Fruit fly (Drosophila melanogaster) whole organism, embryonic: ENCODE data around the gene HemK2.
A peak's percentile ranks its signal among the peaks of the same experiment; 100 is the strongest.

Experiments used
- Ada2b ChIP-seq: fragments of 200-800 bp; sonication (Bioruptor generic); IDR thresholded peaks from 2 replicates; pipeline ENCODE4 v1.3.6; 2022; ENCODE audit warnings: missing biosample characterization, missing genetic modification characterization
- B-H2 ChIP-seq: fragments of 200-800 bp; sonication (Bioruptor generic); optimal IDR thresholded peaks from 2 replicates; lab custom pipeline; 2018; ENCODE audit warnings: missing biosample characterization, mild to moderate bottlenecking, missing genetic modification characterization
- CG10147 ChIP-seq: fragments of 200-800 bp; sonication (Bioruptor generic); optimal IDR thresholded peaks from 2 replicates; lab custom pipeline; 2019; ENCODE audit warnings: missing biosample characterization, mild to moderate bottlenecking, missing genetic modification characterization, moderate library complexity
- CG10431 ChIP-seq: fragments of 200-800 bp; sonication (Bioruptor generic); optimal IDR thresholded peaks from 3 replicates; lab custom pipeline; 2018; ENCODE audit warnings: missing biosample characterization, mild to moderate bottlenecking, missing genetic modification characterization
- CG12071 ChIP-seq: fragments of 200-800 bp; sonication (Bioruptor generic); optimal IDR thresholded peaks from 3 replicates; lab custom pipeline; 2018; ENCODE audit warnings: missing biosample characterization, mild to moderate bottlenecking, missing genetic modification characterization
- CG13287 ChIP-seq: fragments of 200-800 bp; sonication (Bioruptor generic); IDR thresholded peaks from 2 replicates; pipeline ENCODE4 v1.3.6; 2022; ENCODE audit warnings: missing biosample characterization, missing genetic modification characterization; ENCODE audit not compliant: partially characterized antibody
- CG14710 ChIP-seq: fragments of 200-800 bp; sonication (Bioruptor generic); optimal IDR thresholded peaks from 3 replicates; lab custom pipeline; 2019; ENCODE audit warnings: missing biosample characterization, mild to moderate bottlenecking, missing genetic modification characterization, moderate library complexity
- CG16815 ChIP-seq: fragments of 200-800 bp; sonication (Bioruptor generic); optimal IDR thresholded peaks from 3 replicates; lab custom pipeline; 2017; ENCODE audit warnings: missing biosample characterization, mild to moderate bottlenecking, missing genetic modification characterization
- CG17328 ChIP-seq: fragments of 200-800 bp; sonication (Bioruptor generic); IDR thresholded peaks from 2 replicates; pipeline ENCODE4 v1.3.6; 2022; ENCODE audit warnings: missing biosample characterization, missing genetic modification characterization
- CG31224 ChIP-seq: fragments of 200-800 bp; sonication (Bioruptor generic); IDR thresholded peaks from 2 replicates; pipeline ENCODE4 v1.3.6; 2022; ENCODE audit warnings: missing biosample characterization, missing genetic modification characterization
- CG32532 ChIP-seq: fragments of 200-800 bp; sonication (Bioruptor generic); IDR thresholded peaks from 2 replicates; pipeline ENCODE4 v1.3.6; 2022; ENCODE audit warnings: missing biosample characterization, missing genetic modification characterization
- CG34422 ChIP-seq: fragments of 200-800 bp; sonication (Bioruptor generic); IDR thresholded peaks from 3 replicates; pipeline ENCODE4 v1.3.6; 2022; ENCODE audit warnings: missing biosample characterization, missing genetic modification characterization
- CG4617 ChIP-seq: fragments of 200-800 bp; sonication (Bioruptor generic); optimal IDR thresholded peaks from 3 replicates; lab custom pipeline; 2016; ENCODE audit warnings: missing biosample characterization, missing genetic modification characterization, borderline replicate concordance
- CG6175 ChIP-seq: fragments of 200-800 bp; sonication (Bioruptor generic); IDR thresholded peaks from 3 replicates; pipeline ENCODE4 v1.3.6; 2022; ENCODE audit warnings: missing biosample characterization, missing genetic modification characterization
- CG7745 ChIP-seq: fragments of 200-800 bp; sonication (Bioruptor generic); optimal IDR thresholded peaks from 2 replicates; lab custom pipeline; 2018; ENCODE audit warnings: missing biosample characterization, mild to moderate bottlenecking, missing genetic modification characterization, moderate library complexity
- CG7987 ChIP-seq: fragments of 200-800 bp; sonication (Bioruptor generic); optimal IDR thresholded peaks from 2 replicates; lab custom pipeline; 2018; ENCODE audit warnings: missing biosample characterization, mild to moderate bottlenecking, missing genetic modification characterization, moderate library complexity
- CG8478 ChIP-seq: fragments of >200 bp; optimal IDR thresholded peaks from 2 replicates; lab custom pipeline; 2018
- CG9437 ChIP-seq: fragments of 200-800 bp; sonication (Bioruptor generic); optimal IDR thresholded peaks from 2 replicates; lab custom pipeline; 2018; ENCODE audit warnings: missing biosample characterization, mild to moderate bottlenecking, missing genetic modification characterization
- CoRest ChIP-seq: fragments of 200-800 bp; sonication (Bioruptor generic); optimal IDR thresholded peaks from 3 replicates; lab custom pipeline; 2018; ENCODE audit warnings: missing biosample characterization, mild to moderate bottlenecking, missing genetic modification characterization, moderate library complexity
- Dbx ChIP-seq: fragments of 200-800 bp; sonication (Bioruptor generic); IDR thresholded peaks from 3 replicates; pipeline ENCODE4 v1.3.6; 2022; ENCODE audit warnings: missing biosample characterization, missing genetic modification characterization
- Doc3 ChIP-seq: fragments of 200-800 bp; sonication (Bioruptor generic); IDR thresholded peaks from 3 replicates; pipeline ENCODE4 v1.3.6; 2022; ENCODE audit warnings: missing biosample characterization, missing genetic modification characterization; ENCODE audit not compliant: partially characterized antibody
- Dref ChIP-seq: fragments of 200-800 bp; sonication (Bioruptor generic); IDR thresholded peaks from 2 replicates; pipeline ENCODE4 v1.3.6; 2022; ENCODE audit warnings: missing biosample characterization, missing genetic modification characterization
- E2f2 ChIP-seq: fragments of 200-800 bp; sonication (Bioruptor generic); IDR thresholded peaks from 2 replicates; pipeline ENCODE4 v1.3.6; 2022; ENCODE audit warnings: missing biosample characterization, missing genetic modification characterization
- Elba2 ChIP-seq: fragments of 200-800 bp; sonication (Bioruptor generic); optimal IDR thresholded peaks from 3 replicates; lab custom pipeline; 2016; ENCODE audit warnings: missing biosample characterization, missing genetic modification characterization
- Lpt ChIP-seq: fragments of >200 bp; optimal IDR thresholded peaks from 2 replicates; lab custom pipeline; 2018; ENCODE audit warnings: missing biosample characterization, missing genetic modification characterization
- MESR4 ChIP-seq: fragments of 200-800 bp; sonication (Bioruptor generic); optimal IDR thresholded peaks from 2 replicates; lab custom pipeline; 2018; ENCODE audit warnings: missing biosample characterization, mild to moderate bottlenecking, missing genetic modification characterization, moderate library complexity
- Meics ChIP-seq: fragments of 200-800 bp; sonication (Bioruptor generic); optimal IDR thresholded peaks from 2 replicates; lab custom pipeline; 2017; ENCODE audit warnings: missing biosample characterization, mild to moderate bottlenecking, missing genetic modification characterization
- Myb ChIP-seq: fragments of 200-800 bp; sonication (Bioruptor generic); optimal IDR thresholded peaks from 2 replicates; lab custom pipeline; 2016; ENCODE audit warnings: missing biosample characterization, missing genetic modification characterization
- NFAT ChIP-seq: fragments of 200-800 bp; sonication (Bioruptor generic); IDR thresholded peaks from 2 replicates; pipeline ENCODE4 v1.3.6; 2022; ENCODE audit warnings: missing biosample characterization, missing genetic modification characterization
- Nf-YC ChIP-seq: fragments of 200-800 bp; optimal IDR thresholded peaks from 3 replicates; lab custom pipeline; 2019; ENCODE audit warnings: missing biosample characterization, mild to moderate bottlenecking, missing genetic modification characterization, moderate library complexity
- Opbp ChIP-seq: fragments of 200-800 bp; sonication (Bioruptor generic); IDR thresholded peaks from 3 replicates; pipeline ENCODE4 v1.3.6; 2022; ENCODE audit warnings: missing biosample characterization, missing genetic modification characterization; ENCODE audit not compliant: partially characterized antibody
- Sin3A ChIP-seq: fragments of >200 bp; optimal IDR thresholded peaks from 2 replicates; lab custom pipeline; 2018
- Sry-δ ChIP-seq: fragments of 200-800 bp; sonication (Bioruptor generic); optimal IDR thresholded peaks from 2 replicates; lab custom pipeline; 2016; ENCODE audit warnings: missing biosample characterization, missing genetic modification characterization
- YL-1 ChIP-seq: fragments of 200-800 bp; sonication (Bioruptor generic); optimal IDR thresholded peaks from 3 replicates; lab custom pipeline; 2017; ENCODE audit warnings: missing biosample characterization, mild to moderate bottlenecking, missing genetic modification characterization
- chif ChIP-seq, 2 experiments: fragments of 200-800 bp; sonication (Bioruptor generic); optimal IDR thresholded peaks; 3 replicates each; lab custom pipeline; 2016; ENCODE audit warnings: missing biosample characterization in 2 of 2, missing genetic modification characterization in 2 of 2
- chinmo ChIP-seq: fragments of 200-800 bp; sonication (Bioruptor generic); IDR thresholded peaks from 4 replicates; pipeline ENCODE4 v1.3.6; 2022; ENCODE audit warnings: missing biosample characterization, missing genetic modification characterization; ENCODE audit not compliant: partially characterized antibody
- ci ChIP-seq: fragments of 200-800 bp; sonication (Bioruptor generic); IDR thresholded peaks from 3 replicates; pipeline ENCODE4 v1.3.6; 2022; ENCODE audit warnings: missing biosample characterization, missing genetic modification characterization
- crp ChIP-seq, 2 experiments: fragments of 200-800 bp; sonication (Bioruptor generic); optimal IDR thresholded peaks; 2 replicates in 1 of 2; 3 replicates in 1 of 2; lab custom pipeline; 2017; ENCODE audit warnings: missing biosample characterization in 2 of 2, missing genetic modification characterization in 2 of 2, mild to moderate bottlenecking in 1 of 2, moderate library complexity in 1 of 2
- gfzf ChIP-seq: fragments of 200-800 bp; sonication (Bioruptor generic); optimal IDR thresholded peaks from 2 replicates; lab custom pipeline; 2016; ENCODE audit warnings: missing biosample characterization, mild to moderate bottlenecking, missing genetic modification characterization, moderate library complexity
- ham ChIP-seq: fragments of 200-800 bp; sonication (Bioruptor generic); IDR thresholded peaks from 2 replicates; pipeline ENCODE4 v1.3.6; 2022; ENCODE audit warnings: missing biosample characterization, missing genetic modification characterization
- hkb ChIP-seq, 2 experiments: fragments of 200-800 bp in 1 of 2; fragments of >200 bp in 1 of 2; sonication (Bioruptor generic) in 1 of 2; IDR thresholded peaks in 1 of 2; optimal IDR thresholded peaks in 1 of 2; 2 replicates each; pipeline versions ENCODE4 v1.3.6 to Lab custom; 2017 to 2022; ENCODE audit warnings: missing biosample characterization in 1 of 2, missing genetic modification characterization in 1 of 2
- jing ChIP-seq: fragments of 200-800 bp; sonication (Bioruptor generic); optimal IDR thresholded peaks from 2 replicates; lab custom pipeline; 2018; ENCODE audit warnings: missing biosample characterization, mild to moderate bottlenecking, missing genetic modification characterization
- knrl ChIP-seq: fragments of 200-800 bp; sonication (Bioruptor generic); IDR thresholded peaks from 3 replicates; pipeline ENCODE4 v1.3.6; 2022; ENCODE audit warnings: missing biosample characterization, missing genetic modification characterization; ENCODE audit not compliant: partially characterized antibody
- mam ChIP-seq: fragments of 200-800 bp; sonication (Bioruptor generic); optimal IDR thresholded peaks from 3 replicates; lab custom pipeline; 2016; ENCODE audit warnings: missing biosample characterization, missing genetic modification characterization
- nau ChIP-seq: fragments of 200-800 bp; sonication (Bioruptor generic); optimal IDR thresholded peaks from 3 replicates; lab custom pipeline; 2017; ENCODE audit warnings: missing biosample characterization, mild to moderate bottlenecking, missing genetic modification characterization, missing genetic modification reagents
- peb ChIP-seq: fragments of 200-800 bp; sonication (Bioruptor generic); IDR thresholded peaks from 2 replicates; pipeline ENCODE4 v1.3.6; 2022; ENCODE audit warnings: missing biosample characterization, missing genetic modification characterization
- rib ChIP-seq: fragments of 200-800 bp; sonication (Bioruptor generic); IDR thresholded peaks from 2 replicates; pipeline ENCODE4 v1.3.6; 2022; ENCODE audit warnings: missing biosample characterization, missing genetic modification characterization
- ro ChIP-seq: fragments of 200-800 bp; sonication (Bioruptor generic); IDR thresholded peaks from 2 replicates; pipeline ENCODE4 v1.3.6; 2022; ENCODE audit warnings: missing biosample characterization, missing genetic modification characterization
- stwl ChIP-seq: fragments of 200-800 bp; sonication (Bioruptor generic); optimal IDR thresholded peaks from 3 replicates; lab custom pipeline; 2018; ENCODE audit warnings: missing biosample characterization, mild to moderate bottlenecking, missing genetic modification characterization, moderate library complexity
- sug ChIP-seq: fragments of 200-800 bp; optimal IDR thresholded peaks from 2 replicates; lab custom pipeline; 2019; ENCODE audit warnings: missing biosample characterization, mild to moderate bottlenecking, missing genetic modification characterization, moderate library complexity
- vfl ChIP-seq: fragments of 200-800 bp; sonication (Bioruptor generic); optimal IDR thresholded peaks from 2 replicates; lab custom pipeline; 2016; ENCODE audit warnings: missing biosample characterization, missing genetic modification characterization

The HemK2 gene

dm6 chr2L:2739820-2740230, 19.7 kb downstream of the HemK2 start, which contains the start of gene Hrs (continued):
- TF ChIP-seq ro (GFP tag; lab: Robert Waterston, UW), result no peak
- peak; percentile 91 for TF ChIP-seq stwl (tag; lab: Kevin White, UChicago)
- TF ChIP-seq CG16815 (GFP tag; lab: Kevin White, UChicago), result no peak
- peak; percentile 69; the same call in 2 of the 4 replicates for TF ChIP-seq chinmo
- TF ChIP-seq CG34422 (GFP tag; lab: Robert Waterston, UW), result no peak
- TF ChIP-seq crp (GFP tag; optimal IDR thresholded peaks at IDR 0.05; lab: Kevin White, UChicago), result peak in 1 of 2 experiments; percentile 70
- no peak for TF ChIP-seq vfl
- TF ChIP-seq jing (GFP tag; lab: Kevin White, UChicago), result no peak
- TF ChIP-seq CG8478 (lab: Kevin White, UChicago), result no peak
- TF ChIP-seq CG6175 (GFP tag; lab: Robert Waterston, UW), result no peak
- TF ChIP-seq CG7987, result peak; percentile 24
- peak; percentile 41 for TF ChIP-seq Sin3A (lab: Kevin White, UChicago)
- TF ChIP-seq ham (GFP tag; lab: Robert Waterston, UW), result no peak
- peak; percentile 33; the same call in 1 of the 2 replicates for TF ChIP-seq CG13287 (GFP tag; lab: Robert Waterston, UW)
- TF ChIP-seq CG4617 (GFP tag; lab: Kevin White, UChicago), result peak; percentile 95
- no peak; the same call in 2 of the 3 replicates for TF ChIP-seq knrl (GFP tag; lab: Robert Waterston, UW)
- TF ChIP-seq Nf-YC (tag; lab: Kevin White, UChicago), result peak; percentile 42
- no peak for TF ChIP-seq NFAT (GFP tag; lab: Robert Waterston, UW)
- peak; percentile 29 for TF ChIP-seq mam (GFP tag; lab: Kevin White, UChicago)
- no peak for TF ChIP-seq Meics (GFP tag; lab: Kevin White, UChicago)
- TF ChIP-seq MESR4 (GFP tag; lab: Kevin White, UChicago), result peak; percentile 61
- no peak for TF ChIP-seq ci (GFP tag; lab: Robert Waterston, UW)
- TF ChIP-seq CG17328 (GFP tag; lab: Robert Waterston, UW), result no peak
- peak; percentile 71 for TF ChIP-seq CG14710 (tag; lab: Kevin White, UChicago)
- no peak for TF ChIP-seq CG31224 (GFP tag; lab: Robert Waterston, UW)
- TF ChIP-seq rib (GFP tag; lab: Robert Waterston, UW), result peak; percentile 70; the same call in 1 of the 2 replicates
- peak; percentile 40 for TF ChIP-seq sug
- TF ChIP-seq CG7745, result peak; percentile 88
- TF ChIP-seq CG9437 (GFP tag; lab: Kevin White, UChicago), result peak; percentile 100
- TF ChIP-seq nau (GFP tag; lab: Kevin White, UChicago), result no peak
- no peak for TF ChIP-seq CG32532 (GFP tag; lab: Robert Waterston, UW)
- no peak for TF ChIP-seq CG12071 (GFP tag; lab: Kevin White, UChicago)
- peak; percentile 69 for TF ChIP-seq gfzf (GFP tag; lab: Kevin White, UChicago)
- TF ChIP-seq Doc3 (GFP tag; lab: Robert Waterston, UW), result no peak
- TF ChIP-seq hkb (optimal IDR thresholded peaks at IDR 0.05; lab: Kevin White, UChicago), result no peak
- TF ChIP-seq hkb (GFP tag; IDR thresholded peaks at IDR 0.05; lab: Robert Waterston, UW), result 0 out of 2 replicates have a peak, but pooled peaks have one; percentile 25
- TF ChIP-seq chif (GFP tag; optimal IDR thresholded peaks at IDR 0.05; lab: Kevin White, UChicago), result no peak
- TF ChIP-seq CG10147 (GFP tag; lab: Kevin White, UChicago), result no peak
- peak; percentile 28; the same call in 1 of the 2 replicates for TF ChIP-seq Dref
- TF ChIP-seq Dbx (GFP tag; lab: Robert Waterston, UW), result no peak
- TF ChIP-seq peb (GFP tag; lab: Robert Waterston, UW), result no peak
- peak; percentile 79 for TF ChIP-seq E2f2
- TF ChIP-seq Opbp (GFP tag; lab: Robert Waterston, UW), result peak; percentile 62
- no peak for TF ChIP-seq Ada2b (GFP tag; lab: Robert Waterston, UW)
- TF ChIP-seq CG10431 (GFP tag; lab: Kevin White, UChicago), result peak; percentile 89
- peak; percentile 71 for TF ChIP-seq YL-1
- TF ChIP-seq Myb, result peak; percentile 98
- TF ChIP-seq B-H2 (GFP tag; lab: Kevin White, UChicago), result peak; percentile 14
- peak; percentile 23 for TF ChIP-seq CoRest (tag; lab: Kevin White, UChicago)
- no peak for TF ChIP-seq Lpt (GFP tag; lab: Kevin White, UChicago)
- TF ChIP-seq Elba2 (GFP tag; lab: Kevin White, UChicago), result peak; percentile 64
- peak; percentile 36 for TF ChIP-seq Sry-δ (GFP tag; lab: Kevin White, UChicago)
